Worm (Caenorhabditis elegans): Measurements from ENCODE around the gene bigr-1.

ce11 chrII:11162390-11162789 is 19.1 kb upstream of the bigr-1 start, which contains the start of gene ptr-13:
- TF ChIP-seq ceh-6 (GFP tag; optimal IDR thresholded peaks at IDR 0.05) (no peak), ceh-18 (tag; optimal IDR thresholded peaks at IDR 0.05) (no peak), pqm-1 (tag; optimal IDR thresholded peaks at IDR 0.05) (no peak)
